Fruit fly (Drosophila melanogaster): ENCODE measurements around the gene vilya.

The vilya gene

dm6 chrX:2744042-2744441 lies 17.6 kb downstream of the vilya start, which contains the start of gene Syx4 (continued):
- TF ChIP-seq MTF-1 (GFP tag; optimal IDR thresholded peaks at IDR 0.05; ENCODE audit: borderline replicate concordance) (peak; percentile 78), CG1529 (GFP tag; optimal IDR thresholded peaks at IDR 0.05) (peak; percentile 73), CG16779 (GFP tag; IDR thresholded peaks at IDR 0.05) (peak; percentile 68), Hr51 (GFP tag; optimal IDR thresholded peaks at IDR 0.05) (peak; percentile 78 to 93), cwo (GFP tag; optimal IDR thresholded peaks at IDR 0.05) (peak; percentile 90), Doc2 (GFP tag; IDR thresholded peaks at IDR 0.05) (0 out of 2 replicates have a peak, but pooled peaks have one; percentile 21), gsb (GFP tag; IDR thresholded peaks at IDR 0.05) (peak; percentile 87), pnt (GFP tag; optimal IDR thresholded peaks at IDR 0.05) (peak; percentile 71), NK7.1 (GFP tag; optimal IDR thresholded peaks at IDR 0.05) (peak; percentile 67), CG10565 (GFP tag; optimal IDR thresholded peaks at IDR 0.05) (no peak), CG18476 (GFP tag; optimal IDR thresholded peaks at IDR 0.05) (peak; percentile 86), CG7271 (tag; optimal IDR thresholded peaks at IDR 0.05) (no peak), CG17328 (GFP tag; IDR thresholded peaks at IDR 0.05) (peak; percentile 91), CG1832 (GFP tag; optimal IDR thresholded peaks at IDR 0.05) (no peak), CG2875 (GFP tag; optimal IDR thresholded peaks at IDR 0.05) (peak; percentile 79), CG9876 (GFP tag; optimal IDR thresholded peaks at IDR 0.05) (peak; percentile 79), Lim3 (GFP tag; IDR thresholded peaks at IDR 0.05) (peak; percentile 53; the same call in 1 of the 2 replicates), CG17361 (GFP tag; IDR thresholded peaks at IDR 0.05) (peak; percentile 87), Ssrp (tag; optimal IDR thresholded peaks at IDR 0.05) (peak; percentile 81), mam (GFP tag; optimal IDR thresholded peaks at IDR 0.05) (peak; percentile 92), NC2α (GFP tag; optimal IDR thresholded peaks at IDR 0.05) (peak; percentile 50), slp2 (GFP tag; optimal IDR thresholded peaks at IDR 0.05) (peak; percentile 79), CG8388 (GFP tag; optimal IDR thresholded peaks at IDR 0.05) (peak; percentile 87), CG7357 (GFP tag; IDR thresholded peaks at IDR 0.05) (peak; percentile 82), Hmr (GFP tag; optimal IDR thresholded peaks at IDR 0.05) (peak; percentile 95), CG8944 (GFP tag; optimal IDR thresholded peaks at IDR 0.05) (peak; percentile 82), dpn (GFP tag; optimal IDR thresholded peaks at IDR 0.05) (peak; percentile 89 to 92), HLHmδ (GFP tag; optimal IDR thresholded peaks at IDR 0.05) (no peak), Gug (GFP tag; IDR thresholded peaks at IDR 0.05) (peak; percentile 80; the same call in 3 of the 4 replicates), emc (GFP tag; optimal IDR thresholded peaks at IDR 0.05) (peak; percentile 79), pb (GFP tag; optimal IDR thresholded peaks at IDR 0.05) (peak; percentile 81), her (GFP tag; optimal IDR thresholded peaks at IDR 0.05) (peak; percentile 90), HmgZ (tag; optimal IDR thresholded peaks at IDR 0.05) (peak; percentile 90), Dfd (GFP tag; optimal IDR thresholded peaks at IDR 0.05) (no peak), CG16813 (GFP tag; IDR thresholded peaks at IDR 0.05; ENCODE audit: partially characterized antibody) (no peak), tin (GFP tag; optimal IDR thresholded peaks at IDR 0.05) (peak; percentile 77), sens (GFP tag) (peak; percentile 97), trh (GFP tag; optimal IDR thresholded peaks at IDR 0.05) (peak; percentile 49), sens-2 (GFP tag; IDR thresholded peaks at IDR 0.05) (peak; percentile 80), CG6854 (GFP tag; optimal IDR thresholded peaks at IDR 0.05) (peak; percentile 91), lab (GFP tag; optimal IDR thresholded peaks at IDR 0.05) (peak; percentile 97), Fer1 (GFP tag; optimal IDR thresholded peaks at IDR 0.05) (peak; percentile 96), TFAM (GFP tag; optimal IDR thresholded peaks at IDR 0.05) (peak; percentile 22), Bgb (GFP tag; IDR thresholded peaks at IDR 0.05; ENCODE audit: partially characterized antibody) (no peak), CG8359 (GFP tag; optimal IDR thresholded peaks at IDR 0.05; ENCODE audit: borderline replicate concordance) (peak; percentile 52), CG11696 (GFP tag; IDR thresholded peaks at IDR 0.05) (peak; percentile 98), CG3838 (GFP tag; optimal IDR thresholded peaks at IDR 0.05) (peak; percentile 77), CG3407 (GFP tag; optimal IDR thresholded peaks at IDR 0.05) (peak; percentile 76), CG13894 (tag; optimal IDR thresholded peaks at IDR 0.05) (peak; percentile 86), al (GFP tag; IDR thresholded peaks at IDR 0.05) (peak; percentile 78), bcd (GFP tag; optimal IDR thresholded peaks at IDR 0.05) (peak; percentile 92)
